Worm (Caenorhabditis elegans) whole organism, L4 larva: ENCODE results near the gene cdc-25.3.
A peak's percentile ranks its signal among the peaks of the same experiment; 100 is the strongest.

Experiments used
- T26A8.4 ChIP-seq: fragments of 200-800 bp; sonication (Bioruptor generic); IDR thresholded peaks from 2 replicates; pipeline ENCODE4 v1.3.6; 2022; ENCODE audit warnings: missing genetic modification characterization, missing compliant biosample characterization
- Y105C5A.15 ChIP-seq: fragments of 200-800 bp; sonication (Bioruptor generic); IDR thresholded peaks from 2 replicates; pipeline ENCODE4 v1.3.6; 2022; ENCODE audit warnings: missing genetic modification characterization, missing compliant biosample characterization
- Y48G9A.11 ChIP-seq: fragments of 200-800 bp; sonication (Bioruptor generic); IDR thresholded peaks from 2 replicates; pipeline ENCODE4 v1.3.6; 2022; ENCODE audit warnings: missing genetic modification reagents, missing genetic modification characterization, missing compliant biosample characterization
- Y5F2A.4 ChIP-seq: fragments of 200-800 bp; sonication (Bioruptor generic); optimal IDR thresholded peaks from 2 replicates; lab custom pipeline; 2018; ENCODE audit warnings: mild to moderate bottlenecking, missing genetic modification characterization, missing compliant biosample characterization
- ZK546.5 ChIP-seq, 2 experiments: sonication (generic microtip); optimal IDR thresholded peaks; 2 replicates each; lab custom pipeline; 2017; ENCODE audit warnings: missing biosample characterization in 2 of 2, missing genetic modification characterization in 2 of 2
- aha-1 ChIP-seq: fragments of 150-350 bp; peaks from one replicate; lab custom pipeline; 2014; ENCODE audit warnings: missing biosample characterization, missing genetic modification characterization
- ceh-28 ChIP-seq: fragments of 150-350 bp; optimal IDR thresholded peaks from 2 replicates; lab custom pipeline; 2014; ENCODE audit warnings: missing biosample characterization, missing genetic modification reagents, missing genetic modification characterization
- ceh-32 ChIP-seq: sonication (generic microtip); optimal IDR thresholded peaks from 2 replicates; lab custom pipeline; 2016; ENCODE audit warnings: mild to moderate bottlenecking, missing genetic modification characterization, missing compliant biosample characterization; ENCODE audit not compliant: poor library complexity
- ceh-44 ChIP-seq: fragments of 200-800 bp; sonication (Bioruptor generic); IDR thresholded peaks from 2 replicates; pipeline ENCODE4 v1.3.6; 2022; ENCODE audit warnings: missing genetic modification reagents, missing genetic modification characterization, missing compliant biosample characterization
- ces-1 ChIP-seq: fragments of 150-350 bp; sonication (generic microtip); optimal IDR thresholded peaks from 4 replicates; lab custom pipeline; 2014; ENCODE audit warnings: missing biosample characterization, missing genetic modification reagents, missing genetic modification characterization
- cey-2 ChIP-seq: sonication (generic microtip); optimal IDR thresholded peaks from 3 replicates; lab custom pipeline; 2017; ENCODE audit warnings: missing genetic modification characterization, mild to moderate bottlenecking, missing compliant biosample characterization, antibody characterized with exemption, borderline replicate concordance; ENCODE audit not compliant: insufficient read depth
- ctbp-1 ChIP-seq: fragments of 200-800 bp; sonication (Bioruptor generic); IDR thresholded peaks from 2 replicates; pipeline ENCODE4 v1.3.6; 2022; ENCODE audit warnings: missing genetic modification reagents, missing genetic modification characterization, missing compliant biosample characterization
- daf-12 ChIP-seq: fragments of 150-350 bp; optimal IDR thresholded peaks from 2 replicates; lab custom pipeline; 2014; ENCODE audit warnings: missing biosample characterization, missing genetic modification reagents, missing genetic modification characterization
- daf-8 ChIP-seq: fragments of 200-800 bp; sonication (Bioruptor generic); IDR thresholded peaks from 2 replicates; pipeline ENCODE4 v1.3.6; 2022; ENCODE audit warnings: missing genetic modification characterization, missing compliant biosample characterization
- dmd-8 ChIP-seq: fragments of 200-800 bp; sonication (Bioruptor generic); IDR thresholded peaks from 2 replicates; pipeline ENCODE4 v1.3.6; 2022; ENCODE audit warnings: missing genetic modification characterization, missing compliant biosample characterization
- dmd-9 ChIP-seq: fragments of 200-800 bp; sonication (Bioruptor generic); IDR thresholded peaks from 2 replicates; pipeline ENCODE4 v1.3.6; 2022; ENCODE audit warnings: missing genetic modification reagents, missing genetic modification characterization, missing compliant biosample characterization
- egl-27 ChIP-seq: sonication (generic microtip); optimal IDR thresholded peaks from 3 replicates; lab custom pipeline; 2017; ENCODE audit warnings: missing biosample characterization, missing genetic modification reagents, missing genetic modification characterization
- egl-43 ChIP-seq: fragments of 200-800 bp; sonication (Bioruptor generic); IDR thresholded peaks from 2 replicates; pipeline ENCODE4 v1.3.6; 2022; ENCODE audit warnings: missing genetic modification reagents, missing genetic modification characterization, missing compliant biosample characterization
- fkh-10 ChIP-seq: fragments of 150-350 bp; optimal IDR thresholded peaks from 2 replicates; lab custom pipeline; 2014; ENCODE audit warnings: missing biosample characterization, missing genetic modification reagents, missing genetic modification characterization
- hlh-11 ChIP-seq: fragments of 200-800 bp; sonication (Bioruptor generic); optimal IDR thresholded peaks from 2 replicates; lab custom pipeline; 2018; ENCODE audit warnings: mild to moderate bottlenecking, missing genetic modification characterization, missing compliant biosample characterization
- hmg-1.1 ChIP-seq: fragments of 200-800 bp; sonication (Bioruptor generic); IDR thresholded peaks from 2 replicates; pipeline ENCODE4 v1.3.6; 2022; ENCODE audit warnings: missing genetic modification reagents, missing genetic modification characterization, missing compliant biosample characterization
- jun-1 ChIP-seq: fragments of 150-350 bp; optimal IDR thresholded peaks from 2 replicates; lab custom pipeline; 2014; ENCODE audit warnings: missing biosample characterization, missing genetic modification reagents, missing genetic modification characterization
- lim-7 ChIP-seq: fragments of 200-800 bp; sonication (Bioruptor generic); IDR thresholded peaks from 2 replicates; pipeline ENCODE4 v1.3.6; 2022; ENCODE audit warnings: missing genetic modification characterization, missing compliant biosample characterization
- lin-15B ChIP-seq: fragments of 150-350 bp; sonication (generic microtip); optimal IDR thresholded peaks from 3 replicates; lab custom pipeline; 2014; ENCODE audit warnings: missing biosample characterization, missing genetic modification characterization
- lin-29 ChIP-seq: fragments of 200-800 bp; sonication (Bioruptor generic); IDR thresholded peaks from 2 replicates; pipeline ENCODE4 v1.3.6; 2022; ENCODE audit warnings: missing genetic modification reagents, missing genetic modification characterization, missing compliant biosample characterization
- lin-38 ChIP-seq: fragments of 200-800 bp; sonication (Bioruptor generic); IDR thresholded peaks from 2 replicates; pipeline ENCODE4 v1.3.6; 2022; ENCODE audit warnings: missing genetic modification reagents, missing genetic modification characterization, missing compliant biosample characterization
- lin-39 ChIP-seq: fragments of 150-350 bp; optimal IDR thresholded peaks from 2 replicates; lab custom pipeline; 2014; ENCODE audit warnings: missing biosample characterization, missing genetic modification reagents, missing genetic modification characterization
- madf-9 ChIP-seq: fragments of 200-800 bp; sonication (Bioruptor generic); conservative IDR thresholded peaks from 2 replicates; pipeline ENCODE4 v1.3.6; 2022; ENCODE audit warnings: missing genetic modification reagents, missing genetic modification characterization, missing compliant biosample characterization
- mdl-1 ChIP-seq, 2 experiments: fragments of 150-350 bp in 1 of 2; sonication (generic microtip) in 1 of 2; optimal IDR thresholded peaks; 2 replicates each; lab custom pipeline; 2014 to 2017; ENCODE audit warnings: missing biosample characterization in 2 of 2, missing genetic modification characterization in 2 of 2
- mep-1 ChIP-seq: fragments of 150-350 bp; sonication (generic microtip); optimal IDR thresholded peaks from 3 replicates; lab custom pipeline; 2014; ENCODE audit warnings: missing biosample characterization, missing genetic modification characterization
- mxl-2 ChIP-seq: fragments of 200-800 bp; sonication (Bioruptor generic); conservative IDR thresholded peaks from 2 replicates; pipeline ENCODE4 v1.3.6; 2022; ENCODE audit warnings: missing genetic modification reagents, missing genetic modification characterization, missing compliant biosample characterization
- nhr-10 ChIP-seq: fragments of 150-350 bp; optimal IDR thresholded peaks from 2 replicates; lab custom pipeline; 2014; ENCODE audit warnings: missing biosample characterization, missing genetic modification characterization
- nhr-102 ChIP-seq: sonication (generic microtip); optimal IDR thresholded peaks from 2 replicates; lab custom pipeline; 2016; ENCODE audit warnings: mild to moderate bottlenecking, missing genetic modification characterization, moderate library complexity, missing compliant biosample characterization
- nhr-111 ChIP-seq: fragments of 200-800 bp; sonication (Bioruptor generic); optimal IDR thresholded peaks from 2 replicates; lab custom pipeline; 2018; ENCODE audit warnings: mild to moderate bottlenecking, missing genetic modification characterization, missing compliant biosample characterization
- nhr-41 ChIP-seq: fragments of 200-800 bp; sonication (Bioruptor generic); IDR thresholded peaks from 2 replicates; pipeline ENCODE4 v1.3.6; 2022; ENCODE audit warnings: missing genetic modification reagents, missing genetic modification characterization, missing compliant biosample characterization
- nhr-48 ChIP-seq: sonication (generic microtip); optimal IDR thresholded peaks from 2 replicates; lab custom pipeline; 2016; ENCODE audit warnings: mild to moderate bottlenecking, missing genetic modification characterization, missing compliant biosample characterization
- nhr-6 ChIP-seq: fragments of 150-350 bp; optimal IDR thresholded peaks from 2 replicates; lab custom pipeline; 2014; ENCODE audit warnings: missing biosample characterization, missing genetic modification characterization
- nhr-76 ChIP-seq: fragments of 150-350 bp; optimal IDR thresholded peaks from 2 replicates; lab custom pipeline; 2014; ENCODE audit warnings: missing biosample characterization, missing genetic modification characterization
- pha-4 ChIP-seq, 2 experiments: fragments of 150-350 bp in 1 of 2; fragments of 200-800 bp in 1 of 2; sonication (Bioruptor generic) in 1 of 2; IDR thresholded peaks in 1 of 2; optimal IDR thresholded peaks in 1 of 2; 2 replicates each; pipeline versions ENCODE4 v1.3.6 to Lab custom; 2014 to 2022; ENCODE audit warnings: missing genetic modification characterization in 2 of 2, missing genetic modification reagents in 2 of 2, missing biosample characterization in 1 of 2, missing compliant biosample characterization in 1 of 2
- rbr-2 ChIP-seq: sonication (generic microtip); optimal IDR thresholded peaks from 2 replicates; lab custom pipeline; 2016; ENCODE audit warnings: missing genotype, missing genetic modification characterization, missing compliant biosample characterization
- skn-1 ChIP-seq: fragments of 150-350 bp; optimal IDR thresholded peaks from 2 replicates; lab custom pipeline; 2014; ENCODE audit warnings: missing biosample characterization, missing genetic modification characterization
- snpc-1.2 ChIP-seq: fragments of 200-800 bp; sonication (Bioruptor generic); IDR thresholded peaks from 2 replicates; pipeline ENCODE4 v1.3.6; 2022; ENCODE audit warnings: missing genetic modification reagents, missing genetic modification characterization, missing compliant biosample characterization
- spr-3 ChIP-seq: fragments of 200-800 bp; sonication (Bioruptor generic); optimal IDR thresholded peaks from 2 replicates; lab custom pipeline; 2018; ENCODE audit warnings: mild to moderate bottlenecking, missing genetic modification characterization, missing compliant biosample characterization
- tag-97 ChIP-seq: fragments of 200-800 bp; sonication (Bioruptor generic); IDR thresholded peaks from 2 replicates; pipeline ENCODE4 v1.3.6; 2022; ENCODE audit warnings: missing genetic modification characterization, missing compliant biosample characterization
- tra-1 ChIP-seq: fragments of 200-800 bp; sonication (Bioruptor generic); IDR thresholded peaks from 2 replicates; pipeline ENCODE4 v1.3.6; 2022; ENCODE audit warnings: missing genetic modification reagents, missing genetic modification characterization, missing compliant biosample characterization
- unc-62 ChIP-seq, 3 experiments: fragments of 150-350 bp in 1 of 3; sonication (generic microtip); optimal IDR thresholded peaks in 2 of 3; peaks in 1 of 3; 1 replicate in 1 of 3; 2 replicates in 2 of 3; lab custom pipeline; 2014 to 2017; ENCODE audit warnings: missing biosample characterization in 3 of 3, missing genetic modification characterization in 3 of 3, missing genetic modification reagents in 3 of 3, missing genotype in 1 of 3
- vab-7 ChIP-seq: fragments of 200-800 bp; sonication (Bioruptor generic); IDR thresholded peaks from 2 replicates; pipeline ENCODE4 v1.3.6; 2022; ENCODE audit warnings: missing genetic modification reagents, missing genetic modification characterization, missing compliant biosample characterization
- zip-11 ChIP-seq: fragments of 200-800 bp; sonication (Bioruptor generic); IDR thresholded peaks from 2 replicates; pipeline ENCODE4 v1.3.6; 2022; ENCODE audit warnings: missing genetic modification characterization, missing compliant biosample characterization
- zip-2 ChIP-seq: fragments of 150-350 bp; optimal IDR thresholded peaks from 2 replicates; lab custom pipeline; 2014; ENCODE audit warnings: missing biosample characterization, missing genetic modification characterization
- ztf-11 ChIP-seq: fragments of 150-350 bp; optimal IDR thresholded peaks from 2 replicates; lab custom pipeline; 2014; ENCODE audit warnings: missing biosample characterization, missing genetic modification characterization
- ztf-7 ChIP-seq: fragments of 150-350 bp; optimal IDR thresholded peaks from 2 replicates; lab custom pipeline; 2014; ENCODE audit warnings: missing biosample characterization, missing genetic modification characterization

The cdc-25.3 gene

ce11 chrIII:8904044-8904443 is 13.7 kb downstream of the cdc-25.3 start, which contains the start of gene lin-9 (continued):
- TF ChIP-seq jun-1 (tag; lab: Kevin White, UChicago) (peak; percentile 84), mdl-1 (tag; optimal IDR thresholded peaks at IDR 0.05; lab: Kevin White, UChicago) (peak; percentile 15 to 82), nhr-41 (GFP tag; lab: Robert Waterston, UW) (no peak), ceh-32 (tag; lab: Kevin White, UChicago) (peak; percentile 76), skn-1 (tag; lab: Kevin White, UChicago) (no peak), ceh-28 (tag; lab: Kevin White, UChicago) (peak; percentile 35), zip-2 (tag; lab: Kevin White, UChicago) (peak; percentile 20), dmd-8 (GFP tag; lab: Robert Waterston, UW) (no peak), madf-9 (peak; percentile 86), ceh-44 (GFP tag; lab: Robert Waterston, UW) (peak; percentile 81), nhr-6 (tag; lab: Kevin White, UChicago) (peak; percentile 94), dmd-9 (GFP tag; lab: Robert Waterston, UW) (peak; percentile 90), mxl-2 (peak; percentile 67; the same call in 1 of the 2 replicates), daf-8 (GFP tag; lab: Robert Waterston, UW) (no peak), ZK546.5 (tag; optimal IDR thresholded peaks at IDR 0.05; lab: Kevin White, UChicago) (peak in 1 of 2 experiments; percentile 26), egl-43 (GFP tag; lab: Robert Waterston, UW) (peak; percentile 93), lin-39 (no peak), ces-1 (GFP tag; lab: Kevin White, UChicago) (peak; percentile 37), ztf-7 (peak; percentile 83), lim-7 (GFP tag; lab: Robert Waterston, UW) (no peak), cey-2 (tag; lab: Kevin White, UChicago) (no peak), mep-1 (tag; lab: Kevin White, UChicago) (peak; percentile 97), zip-11 (no peak), pha-4 (GFP tag; IDR thresholded peaks at IDR 0.05; lab: Robert Waterston, UW) (peak; percentile 93), pha-4 (tag; optimal IDR thresholded peaks at IDR 0.05; lab: Kevin White, UChicago) (no peak), nhr-48 (peak; percentile 88), Y48G9A.11 (peak; percentile 91), egl-27 (no peak), ztf-11 (tag; lab: Kevin White, UChicago) (no peak), hlh-11 (tag; lab: Kevin White, UChicago) (peak; percentile 100), snpc-1.2 (GFP tag; lab: Robert Waterston, UW) (peak; percentile 82), aha-1 (tag; lab: Kevin White, UChicago) (peak; percentile 100), hmg-1.1 (GFP tag; lab: Robert Waterston, UW) (peak; percentile 98), daf-12 (tag; lab: Kevin White, UChicago) (no peak), fkh-10 (GFP tag; lab: Kevin White, UChicago) (peak; percentile 97), nhr-102 (tag; lab: Kevin White, UChicago) (peak; percentile 94), vab-7 (peak; percentile 76), unc-62 (GFP tag; optimal IDR thresholded peaks at IDR 0.05 in 1 of 2; lab: Kevin White, UChicago) (peak; percentile 3 to 98), unc-62 (tag; optimal IDR thresholded peaks at IDR 0.05; lab: Kevin White, UChicago) (no peak), T26A8.4 (GFP tag; lab: Robert Waterston, UW) (peak; percentile 98), rbr-2 (tag; lab: Kevin White, UChicago) (peak; percentile 94), lin-38 (peak; percentile 92), lin-29 (peak; percentile 78), Y105C5A.15 (GFP tag; lab: Robert Waterston, UW) (no peak), ctbp-1 (GFP tag; lab: Robert Waterston, UW) (peak; percentile 97), nhr-10 (tag; lab: Kevin White, UChicago) (peak; percentile 29), tag-97 (GFP tag; lab: Robert Waterston, UW) (no peak), nhr-111 (GFP tag; lab: Kevin White, UChicago) (no peak), Y5F2A.4 (peak; percentile 2), lin-15B (tag; lab: Kevin White, UChicago) (peak; percentile 83), spr-3 (GFP tag; lab: Kevin White, UChicago) (peak; percentile 91), nhr-76 (no peak), tra-1 (GFP tag; lab: Robert Waterston, UW) (peak; percentile 92)
